Worm (Caenorhabditis elegans): ENCODE data around the gene F18E3.12.

F18E3.12 gene

ce11 chrV:7414909-7415308 is at the start of gene F18E3.12:
Gene F18E3.12 (plus strand): TSS chrV:7414985.
- no peak for TF ChIP-seq dao-5 (tag; optimal IDR thresholded peaks at IDR 0.05)

- no peak for TF ChIP-seq dao-5 (tag; optimal IDR thresholded peaks at IDR 0.05)
- no peak for TF ChIP-seq him-1 (tag; optimal IDR thresholded peaks at IDR 0.05)
These were observed 45.2 kb upstream of the F18E3.12 start, which contains the start of gene srj-14 for ce11 chrV:7369578-7369977. Gene srj-14 (plus strand): TSS chrV:7369708.

ce11 chrV:7374090-7374489 is 40.7 kb upstream of the F18E3.12 start, which contains the start of gene srx-56:
Gene srx-56 (plus strand): TSS chrV:7374390.
- TF ChIP-seq W03F9.2 (tag; optimal IDR thresholded peaks at IDR 0.05): no peak
- TF ChIP-seq him-1 (tag; optimal IDR thresholded peaks at IDR 0.05): no peak
- TF ChIP-seq dao-5 (tag; optimal IDR thresholded peaks at IDR 0.05): no peak

- TF ChIP-seq W03F9.2 (tag; optimal IDR thresholded peaks at IDR 0.05) (no peak), him-1 (tag; optimal IDR thresholded peaks at IDR 0.05) (no peak), dao-5 (tag; optimal IDR thresholded peaks at IDR 0.05) (no peak)
These were observed 35.4 kb upstream of the F18E3.12 start, which contains the start of gene srsx-24 for ce11 chrV:7379384-7379783. Gene srsx-24 (minus strand): TSS chrV:7379484.

- TF ChIP-seq W03F9.2 (tag; optimal IDR thresholded peaks at IDR 0.05) (no peak), him-1 (tag; optimal IDR thresholded peaks at IDR 0.05) (no peak), dao-5 (tag; optimal IDR thresholded peaks at IDR 0.05) (no peak)
These were observed 33.8 kb upstream of the F18E3.12 start, which contains the start of gene C03G6.17 for ce11 chrV:7381008-7381407. Gene C03G6.17 (minus strand): TSS chrV:7381108.

ce11 chrV:7386052-7386573 is 28.7 kb upstream of the F18E3.12 start, which contains the start of gene srp-6:
Gene srp-6 (minus strand): TSS chrV:7386102.
- TF ChIP-seq W03F9.2 (tag; optimal IDR thresholded peaks at IDR 0.05): no peak
- no peak for TF ChIP-seq dao-5 (tag; optimal IDR thresholded peaks at IDR 0.05)
- no peak for TF ChIP-seq him-1 (tag; optimal IDR thresholded peaks at IDR 0.05)

ce11 chrV:7387755-7388154 is 27.0 kb upstream of the F18E3.12 start, which contains the start of gene C02H6.3:
Gene C02H6.3 (minus strand): TSS chrV:7387855.
- TF ChIP-seq W03F9.2 (tag; optimal IDR thresholded peaks at IDR 0.05) (no peak), dao-5 (tag; optimal IDR thresholded peaks at IDR 0.05) (no peak), him-1 (tag; optimal IDR thresholded peaks at IDR 0.05) (no peak)

ce11 chrV:7389771-7390170 is 25.0 kb upstream of the F18E3.12 start, which contains the start of gene C02H6.1:
Gene C02H6.1 (minus strand): TSS chrV:7389871.
- TF ChIP-seq him-1 (tag; optimal IDR thresholded peaks at IDR 0.05): no peak
- no peak for TF ChIP-seq W03F9.2 (tag; optimal IDR thresholded peaks at IDR 0.05)
- TF ChIP-seq dao-5 (tag; optimal IDR thresholded peaks at IDR 0.05): no peak

ce11 chrV:7391933-7392332 is 22.9 kb upstream of the F18E3.12 start, which contains the start of gene fbxa-105:
Gene fbxa-105 (minus strand): TSS chrV:7392029.
- no peak for TF ChIP-seq him-1 (tag; optimal IDR thresholded peaks at IDR 0.05)

ce11 chrV:7395359-7395758 is 19.4 kb upstream of the F18E3.12 start, which contains the start of gene srx-9:
Gene srx-9 (minus strand): TSS chrV:7395459.
- TF ChIP-seq W03F9.2 (tag; optimal IDR thresholded peaks at IDR 0.05) (no peak), dao-5 (tag; optimal IDR thresholded peaks at IDR 0.05) (no peak), him-1 (tag; optimal IDR thresholded peaks at IDR 0.05) (no peak)

- TF ChIP-seq him-1 (tag; optimal IDR thresholded peaks at IDR 0.05) (no peak), W03F9.2 (tag; optimal IDR thresholded peaks at IDR 0.05) (no peak), dao-5 (tag; optimal IDR thresholded peaks at IDR 0.05) (no peak)
These were observed 15.6 kb upstream of the F18E3.12 start, which contains the start of gene gst-41 for ce11 chrV:7399202-7399601. Gene gst-41 (minus strand): TSS chrV:7399302.

ce11 chrV:7400095-7400494 is 14.7 kb upstream of the F18E3.12 start, which contains the start of gene cnc-9:
Gene cnc-9 (minus strand): TSS chrV:7400195.
- no peak for TF ChIP-seq W03F9.2 (tag; optimal IDR thresholded peaks at IDR 0.05)
- TF ChIP-seq dao-5 (tag; optimal IDR thresholded peaks at IDR 0.05): no peak
- TF ChIP-seq him-1 (tag; optimal IDR thresholded peaks at IDR 0.05): no peak

- TF ChIP-seq dao-5 (tag; optimal IDR thresholded peaks at IDR 0.05): no peak
- TF ChIP-seq him-1 (tag; optimal IDR thresholded peaks at IDR 0.05): no peak
- no peak for TF ChIP-seq W03F9.2 (tag; optimal IDR thresholded peaks at IDR 0.05)
These were observed 14.2 kb upstream of the F18E3.12 start, which contains the start of gene srx-60 for ce11 chrV:7400588-7400987. Gene srx-60 (plus strand): TSS chrV:7400888.

ce11 chrV:7402355-7402754 is 12.4 kb upstream of the F18E3.12 start, which contains the start of gene srj-13:
Gene srj-13 (plus strand): TSS chrV:7402655.
- no peak for TF ChIP-seq W03F9.2 (tag; optimal IDR thresholded peaks at IDR 0.05)
- TF ChIP-seq dao-5 (tag; optimal IDR thresholded peaks at IDR 0.05): no peak
- TF ChIP-seq him-1 (tag; optimal IDR thresholded peaks at IDR 0.05): no peak

ce11 chrV:7403501-7403900 is 11.3 kb upstream of the F18E3.12 start:
- TF ChIP-seq dao-5 (tag; optimal IDR thresholded peaks at IDR 0.05): no peak
